Worm (Caenorhabditis elegans) whole organism, early embryonic: ENCODE data around the gene ttr-50.

Experiments used
- B0310.2 ChIP-seq: sonication (generic microtip); optimal IDR thresholded peaks from 2 replicates; lab custom pipeline; 2016; ENCODE audit warnings: mild to moderate bottlenecking, missing genetic modification characterization, missing compliant biosample characterization
- F13C5.2 ChIP-seq: sonication (generic microtip); optimal IDR thresholded peaks from 2 replicates; lab custom pipeline; 2017; ENCODE audit warnings: mild to moderate bottlenecking, missing genetic modification characterization, inconsistent platforms, missing compliant biosample characterization
- aly-1 ChIP-seq: sonication (generic microtip); optimal IDR thresholded peaks from 2 replicates; lab custom pipeline; 2016; ENCODE audit warnings: missing genetic modification characterization, missing compliant biosample characterization
- ama-1 ChIP-seq: fragments of 150-350 bp; optimal IDR thresholded peaks from 2 replicates; lab custom pipeline; 2014
- ceh-13 ChIP-seq: fragments of 200-800 bp; sonication (Bioruptor generic); optimal IDR thresholded peaks from 2 replicates; lab custom pipeline; 2018; ENCODE audit warnings: mild to moderate bottlenecking, missing genetic modification characterization, missing compliant biosample characterization
- ceh-36 ChIP-seq: sonication (generic microtip); optimal IDR thresholded peaks from 2 replicates; lab custom pipeline; 2016; ENCODE audit warnings: missing genetic modification characterization, inconsistent platforms, missing compliant biosample characterization
- ets-7 ChIP-seq: sonication (generic microtip); optimal IDR thresholded peaks from 2 replicates; lab custom pipeline; 2016; ENCODE audit warnings: missing genotype, missing genetic modification characterization, missing compliant biosample characterization
- flt-1 ChIP-seq: fragments of 200-800 bp; sonication (Bioruptor generic); IDR thresholded peaks from 2 replicates; pipeline ENCODE4 v1.3.6; 2022; ENCODE audit warnings: missing genetic modification characterization, missing compliant biosample characterization
- hmbx-1 ChIP-seq: sonication (generic microtip); optimal IDR thresholded peaks from 2 replicates; lab custom pipeline; 2016; ENCODE audit warnings: mild to moderate bottlenecking, missing genetic modification characterization, missing compliant biosample characterization
- hmg-4 ChIP-seq: fragments of 200-800 bp; sonication (Bioruptor generic); optimal IDR thresholded peaks from 2 replicates; lab custom pipeline; 2018; ENCODE audit warnings: mild to moderate bottlenecking, missing genetic modification characterization, missing compliant biosample characterization
- hnd-1 ChIP-seq: sonication (generic microtip); optimal IDR thresholded peaks from 2 replicates; lab custom pipeline; 2016; ENCODE audit warnings: missing genetic modification characterization, missing compliant biosample characterization
- pes-1 ChIP-seq: fragments of 200-800 bp; sonication (Bioruptor generic); IDR thresholded peaks from 2 replicates; pipeline ENCODE4 v1.3.6; 2022; ENCODE audit warnings: missing genetic modification reagents, missing genetic modification characterization, missing compliant biosample characterization
- scrt-1 ChIP-seq: fragments of 200-800 bp; sonication (Bioruptor generic); IDR thresholded peaks from 2 replicates; pipeline ENCODE4 v1.3.6; 2022; ENCODE audit warnings: missing genetic modification characterization, missing compliant biosample characterization
- sea-1 ChIP-seq: fragments of 200-800 bp; sonication (Bioruptor generic); conservative IDR thresholded peaks from 2 replicates; pipeline ENCODE4 v1.3.6; 2022; ENCODE audit warnings: missing genetic modification characterization, missing compliant biosample characterization
- tbx-11 ChIP-seq: fragments of 200-800 bp; sonication (Bioruptor generic); IDR thresholded peaks from 2 replicates; pipeline ENCODE4 v1.3.6; 2022; ENCODE audit warnings: missing genetic modification characterization, missing compliant biosample characterization
- tbx-37 ChIP-seq: fragments of 200-800 bp; sonication (Bioruptor generic); conservative IDR thresholded peaks from 2 replicates; pipeline ENCODE4 v1.3.6; 2022; ENCODE audit warnings: missing genetic modification reagents, missing genetic modification characterization, missing compliant biosample characterization
- tra-4 ChIP-seq: sonication (generic microtip); optimal IDR thresholded peaks from 2 replicates; lab custom pipeline; 2017; ENCODE audit warnings: missing genetic modification characterization, missing compliant biosample characterization

ttr-50 gene

ce11 chrIV:11640915-11641314 lies at the start of gene ttr-50:
Gene ttr-50, minus strand, starts transcription at chrIV:11641015.
- TF ChIP-seq F13C5.2 (tag; lab: Kevin White, UChicago) (no peak), flt-1 (GFP tag; lab: Robert Waterston, UW) (no peak), sea-1 (GFP tag; lab: Robert Waterston, UW) (no peak), ceh-13 (GFP tag; lab: Kevin White, UChicago) (no peak), tbx-11 (no peak)

ce11 chrIV:11688018-11688417 lies 47.2 kb upstream of the ttr-50 start, which contains the start of gene ZK792.5:
Gene ZK792.5, minus strand, starts transcription at chrIV:11688118.
- TF ChIP-seq pes-1 (GFP tag; lab: Robert Waterston, UW): no peak
- TF ChIP-seq hnd-1 (tag; lab: Kevin White, UChicago): no peak
- TF ChIP-seq ceh-13 (GFP tag; lab: Kevin White, UChicago): no peak
- no peak for TF ChIP-seq hmbx-1 (tag; lab: Kevin White, UChicago)
- no peak for TF ChIP-seq sea-1 (GFP tag; lab: Robert Waterston, UW)
- no peak for TF ChIP-seq tbx-37 (GFP tag; lab: Robert Waterston, UW)
- no peak for TF ChIP-seq aly-1
- no peak for TF ChIP-seq tbx-11
- TF ChIP-seq ceh-36: no peak

- TF ChIP-seq hmbx-1 (tag; lab: Kevin White, UChicago): no peak
- TF ChIP-seq tbx-37 (GFP tag; lab: Robert Waterston, UW): no peak
- no peak for TF ChIP-seq pes-1 (GFP tag; lab: Robert Waterston, UW)
- no peak for TF ChIP-seq tbx-11
- TF ChIP-seq ets-7 (tag; lab: Kevin White, UChicago): no peak
- no peak for TF ChIP-seq sea-1 (GFP tag; lab: Robert Waterston, UW)
- TF ChIP-seq ceh-36: no peak
- TF ChIP-seq scrt-1 (GFP tag; lab: Robert Waterston, UW): no peak
- no peak for TF ChIP-seq tra-4 (tag; lab: Kevin White, UChicago)
- no peak for TF ChIP-seq F13C5.2 (tag; lab: Kevin White, UChicago)
- TF ChIP-seq hmg-4 (GFP tag; lab: Kevin White, UChicago): no peak
- no peak for TF ChIP-seq flt-1 (GFP tag; lab: Robert Waterston, UW)
- TF ChIP-seq B0310.2: no peak
- TF ChIP-seq ceh-13 (GFP tag; lab: Kevin White, UChicago): no peak
- no peak for TF ChIP-seq aly-1
- TF ChIP-seq hnd-1 (tag; lab: Kevin White, UChicago): no peak
- no peak for TF ChIP-seq ama-1 (lab: Kevin White, UChicago)
Measured at ce11 chrIV:11681905-11682304, 41.1 kb upstream of the ttr-50 start, which contains the start of gene ZK792.4. Gene ZK792.4, minus strand, starts transcription at chrIV:11682005.

- TF ChIP-seq hnd-1 (tag; lab: Kevin White, UChicago) (no peak), tra-4 (tag; lab: Kevin White, UChicago) (no peak), scrt-1 (GFP tag; lab: Robert Waterston, UW) (no peak), sea-1 (GFP tag; lab: Robert Waterston, UW) (no peak), hmg-4 (GFP tag; lab: Kevin White, UChicago) (no peak), ceh-36 (no peak), tbx-37 (GFP tag; lab: Robert Waterston, UW) (no peak), pes-1 (GFP tag; lab: Robert Waterston, UW) (no peak), tbx-11 (no peak), ets-7 (tag; lab: Kevin White, UChicago) (no peak), ama-1 (lab: Kevin White, UChicago) (no peak), B0310.2 (no peak), hmbx-1 (tag; lab: Kevin White, UChicago) (no peak), F13C5.2 (tag; lab: Kevin White, UChicago) (no peak)
Measured at ce11 chrIV:11676054-11676453, 35.2 kb upstream of the ttr-50 start, which contains the start of gene inx-9. Gene inx-9, plus strand, starts transcription at chrIV:11676354.

- no peak for TF ChIP-seq ets-7 (tag; lab: Kevin White, UChicago)
- TF ChIP-seq sea-1 (GFP tag; lab: Robert Waterston, UW): no peak
- no peak for TF ChIP-seq tbx-11
- TF ChIP-seq scrt-1 (GFP tag; lab: Robert Waterston, UW): no peak
- no peak for TF ChIP-seq hnd-1 (tag; lab: Kevin White, UChicago)
- TF ChIP-seq flt-1 (GFP tag; lab: Robert Waterston, UW): no peak
- no peak for TF ChIP-seq tra-4 (tag; lab: Kevin White, UChicago)
- no peak for TF ChIP-seq ama-1 (lab: Kevin White, UChicago)
- no peak for TF ChIP-seq pes-1 (GFP tag; lab: Robert Waterston, UW)
Measured at ce11 chrIV:11673543-11673942, 32.7 kb upstream of the ttr-50 start, which contains the start of gene inx-8. Gene inx-8, plus strand, starts transcription at chrIV:11673843.

- TF ChIP-seq pes-1 (GFP tag; lab: Robert Waterston, UW) (no peak), hnd-1 (tag; lab: Kevin White, UChicago) (no peak), ceh-36 (no peak), F13C5.2 (tag; lab: Kevin White, UChicago) (no peak), sea-1 (GFP tag; lab: Robert Waterston, UW) (no peak), ama-1 (lab: Kevin White, UChicago) (no peak), ets-7 (tag; lab: Kevin White, UChicago) (no peak), scrt-1 (GFP tag; lab: Robert Waterston, UW) (no peak), tbx-11 (no peak), flt-1 (GFP tag; lab: Robert Waterston, UW) (no peak), B0310.2 (no peak), ceh-13 (GFP tag; lab: Kevin White, UChicago) (no peak), tbx-37 (GFP tag; lab: Robert Waterston, UW) (no peak), aly-1 (no peak), hmg-4 (GFP tag; lab: Kevin White, UChicago) (no peak), tra-4 (tag; lab: Kevin White, UChicago) (no peak), hmbx-1 (tag; lab: Kevin White, UChicago) (no peak)
Measured at ce11 chrIV:11668001-11668400, 27.2 kb upstream of the ttr-50 start, which contains the start of gene atg-4.2. Gene atg-4.2, plus strand, starts transcription at chrIV:11668024.

ce11 chrIV:11665010-11665409 lies 24.2 kb upstream of the ttr-50 start, which contains the start of gene ZK809.9:
Gene ZK809.9, plus strand, starts transcription at chrIV:11665310.
- TF ChIP-seq sea-1 (GFP tag; lab: Robert Waterston, UW) (no peak), pes-1 (GFP tag; lab: Robert Waterston, UW) (no peak), hmg-4 (GFP tag; lab: Kevin White, UChicago) (no peak), flt-1 (GFP tag; lab: Robert Waterston, UW) (no peak), hnd-1 (tag; lab: Kevin White, UChicago) (no peak), B0310.2 (no peak), tbx-37 (GFP tag; lab: Robert Waterston, UW) (no peak), ceh-36 (no peak), ets-7 (tag; lab: Kevin White, UChicago) (no peak), scrt-1 (GFP tag; lab: Robert Waterston, UW) (no peak), F13C5.2 (tag; lab: Kevin White, UChicago) (no peak), tra-4 (tag; lab: Kevin White, UChicago) (no peak), ceh-13 (GFP tag; lab: Kevin White, UChicago) (no peak), hmbx-1 (tag; lab: Kevin White, UChicago) (no peak), tbx-11 (no peak)
